Worm (Caenorhabditis elegans): ENCODE data around the gene C33A11.2.

C33A11.2 gene

DNA sequence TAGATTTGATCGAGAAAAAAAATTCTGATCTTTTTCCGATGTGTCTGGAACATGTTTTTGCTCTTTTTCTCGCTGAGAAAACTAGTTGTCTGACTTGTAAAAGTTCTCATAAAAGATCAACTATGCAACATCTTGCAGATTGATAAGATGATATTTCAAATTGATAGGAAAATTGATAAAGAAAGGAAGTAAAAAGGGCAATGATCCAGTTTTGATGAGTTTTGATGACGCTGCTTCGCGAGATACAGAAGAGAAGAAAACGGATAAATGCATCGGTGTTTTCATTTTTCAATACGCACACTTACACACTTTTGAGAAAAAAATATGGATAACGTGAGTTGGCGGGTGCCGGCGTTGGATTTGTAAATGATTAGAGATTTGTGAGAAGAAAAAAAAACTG is 9.5 kb downstream of the C33A11.2 start:
- TF ChIP-seq mls-2 (tag; optimal IDR thresholded peaks at IDR 0.05) (no peak), blmp-1 (tag; optimal IDR thresholded peaks at IDR 0.05) (no peak), drap-1 (GFP tag; optimal IDR thresholded peaks at IDR 0.05) (no peak), lsy-2 (tag; optimal IDR thresholded peaks at IDR 0.05) (no peak), elt-1 (tag; optimal IDR thresholded peaks at IDR 0.05; ENCODE audit: borderline replicate concordance, insufficient read depth) (no peak), elt-3 (tag; optimal IDR thresholded peaks at IDR 0.05) (no peak)

DNA sequence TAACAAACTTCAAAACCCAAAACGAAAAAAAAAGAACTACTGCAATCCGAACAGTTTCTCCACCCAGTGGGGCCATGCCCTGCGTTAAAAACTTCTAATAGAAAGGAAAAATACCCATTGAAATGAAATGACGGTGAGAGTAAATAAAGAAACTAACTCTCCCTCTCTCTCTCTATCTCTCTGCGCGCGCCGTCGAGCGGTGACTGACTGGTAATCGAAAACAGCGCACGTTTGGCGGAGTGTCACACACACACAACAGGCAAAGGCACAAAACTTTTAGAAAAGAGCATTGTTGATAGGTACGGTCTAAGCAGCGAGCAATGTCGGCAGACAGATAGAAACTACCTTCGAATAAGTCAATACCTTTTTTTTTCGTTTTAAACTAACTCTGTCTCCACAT is 10.8 kb downstream of the C33A11.2 start:
- TF ChIP-seq elt-1 (tag; optimal IDR thresholded peaks at IDR 0.05; ENCODE audit: borderline replicate concordance, insufficient read depth) (no peak), pha-4 (tag; optimal IDR thresholded peaks at IDR 0.05) (peak; percentile 63)

DNA sequence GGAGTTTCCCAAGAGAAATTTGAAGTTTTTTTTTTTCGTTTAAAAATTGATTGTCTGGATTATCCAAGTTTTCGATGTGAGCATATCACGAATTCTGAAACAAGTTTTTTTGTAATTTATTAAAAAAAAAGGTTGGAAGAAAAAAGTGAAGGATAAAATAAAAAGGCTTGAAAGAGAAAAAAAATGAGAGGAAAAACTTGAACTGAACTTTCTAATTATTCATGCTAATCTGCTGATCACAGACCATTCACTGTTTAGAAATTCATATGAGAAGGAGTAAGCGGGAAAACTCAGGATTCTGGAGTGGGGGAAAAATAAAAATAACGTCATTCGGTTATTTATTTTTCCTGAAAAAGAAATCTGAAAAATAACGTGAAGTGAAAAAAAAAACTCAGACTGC is 11.9 kb downstream of the C33A11.2 start, which contains the start of gene svh-5:
TSS of gene svh-5 (minus strand) at position 101 of the 400 bp plus-strand sequence.
- TF ChIP-seq flh-1 (GFP tag; optimal IDR thresholded peaks at IDR 0.05) (no peak), ceh-39 (tag; optimal IDR thresholded peaks at IDR 0.05) (no peak), ham-2 (GFP tag; optimal IDR thresholded peaks at IDR 0.05) (no peak), unc-62 (GFP tag; optimal IDR thresholded peaks at IDR 0.05) (no peak), ceh-43 (GFP tag; optimal IDR thresholded peaks at IDR 0.05) (no peak), M03D4.4 (tag; optimal IDR thresholded peaks at IDR 0.05) (no peak), bed-3 (GFP tag; optimal IDR thresholded peaks at IDR 0.05) (no peak)

DNA sequence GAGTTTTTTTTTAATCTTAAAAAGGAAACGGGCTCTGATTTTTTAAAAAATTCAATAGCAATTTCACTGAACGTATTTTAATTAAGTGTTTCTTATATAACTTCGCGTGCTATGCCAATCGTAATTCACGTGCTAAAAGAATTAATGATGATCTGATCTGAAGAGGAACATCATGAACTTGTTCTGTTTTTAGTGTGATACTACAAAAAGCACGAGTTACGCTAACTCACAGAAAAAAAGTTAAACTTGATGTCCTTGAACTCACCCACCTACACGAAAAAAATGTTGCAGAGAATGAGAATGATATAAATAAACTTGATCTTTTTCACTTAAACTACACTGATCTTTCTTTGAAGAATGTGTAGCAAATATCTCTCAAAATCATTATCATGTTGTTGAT is 14.1 kb downstream of the C33A11.2 start:
- TF ChIP-seq snpc-4 (tag; optimal IDR thresholded peaks at IDR 0.05) (no peak), elt-1 (tag; optimal IDR thresholded peaks at IDR 0.05; ENCODE audit: borderline replicate concordance, insufficient read depth) (no peak), mls-2 (tag; optimal IDR thresholded peaks at IDR 0.05) (no peak), sptf-1 (tag; optimal IDR thresholded peaks at IDR 0.05) (no peak), tbx-8 (GFP tag; optimal IDR thresholded peaks at IDR 0.05) (no peak), nhr-76 (tag; optimal IDR thresholded peaks at IDR 0.05) (no peak), unc-39 (tag; optimal IDR thresholded peaks at IDR 0.05) (no peak), nhr-28 (tag; optimal IDR thresholded peaks at IDR 0.05) (no peak), elt-3 (tag; optimal IDR thresholded peaks at IDR 0.05) (no peak), pha-4 (tag; optimal IDR thresholded peaks at IDR 0.05) (no peak), blmp-1 (tag; optimal IDR thresholded peaks at IDR 0.05) (no peak), zip-8 (tag; optimal IDR thresholded peaks at IDR 0.05) (no peak), nhr-237 (tag; optimal IDR thresholded peaks at IDR 0.05) (no peak), ztf-11 (tag; optimal IDR thresholded peaks at IDR 0.05) (no peak), nhr-2 (tag; optimal IDR thresholded peaks at IDR 0.05) (no peak), lin-13 (tag; optimal IDR thresholded peaks at IDR 0.05) (no peak), cnd-1 (tag; optimal IDR thresholded peaks at IDR 0.05) (no peak), ham-2 (GFP tag; optimal IDR thresholded peaks at IDR 0.05) (no peak)

DNA sequence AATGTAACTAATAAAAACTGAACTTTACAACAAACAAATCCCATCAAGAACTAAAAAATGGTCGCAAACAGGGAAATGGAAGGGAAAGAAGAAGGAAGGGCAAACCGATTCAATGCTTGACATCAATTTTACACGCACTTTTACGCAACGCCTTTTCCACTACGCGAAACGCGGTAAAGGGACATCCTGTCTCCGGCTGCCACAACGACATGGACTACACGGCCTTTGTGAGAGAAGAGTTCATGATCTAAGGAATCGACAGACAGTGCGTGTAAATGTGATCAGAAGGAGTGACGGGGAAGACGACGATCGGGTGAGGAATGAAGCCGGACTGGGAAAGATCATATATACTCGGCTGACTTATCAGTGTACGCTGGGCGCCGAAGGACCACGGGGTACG is 14.6 kb downstream of the C33A11.2 start:
- TF ChIP-seq nhr-2 (tag; optimal IDR thresholded peaks at IDR 0.05) = no peak
- TF ChIP-seq zip-8 (tag; optimal IDR thresholded peaks at IDR 0.05) = no peak
- TF ChIP-seq nhr-12 (tag; optimal IDR thresholded peaks at IDR 0.05) = no peak
- no peak for TF ChIP-seq nhr-76 (tag; optimal IDR thresholded peaks at IDR 0.05)
- TF ChIP-seq mep-1 (tag; optimal IDR thresholded peaks at IDR 0.05) = no peak
- no peak for TF ChIP-seq sem-2 (GFP tag; optimal IDR thresholded peaks at IDR 0.05)
- no peak for TF ChIP-seq tbx-8 (GFP tag; optimal IDR thresholded peaks at IDR 0.05)
- TF ChIP-seq lin-32 (GFP tag; optimal IDR thresholded peaks at IDR 0.05) = no peak
- TF ChIP-seq lsy-2 (tag; optimal IDR thresholded peaks at IDR 0.05) = no peak
- TF ChIP-seq pha-4 (tag; optimal IDR thresholded peaks at IDR 0.05) = no peak
- TF ChIP-seq mab-5 (tag; optimal IDR thresholded peaks at IDR 0.05) = no peak
- TF ChIP-seq unc-39 (tag; optimal IDR thresholded peaks at IDR 0.05) = no peak

DNA sequence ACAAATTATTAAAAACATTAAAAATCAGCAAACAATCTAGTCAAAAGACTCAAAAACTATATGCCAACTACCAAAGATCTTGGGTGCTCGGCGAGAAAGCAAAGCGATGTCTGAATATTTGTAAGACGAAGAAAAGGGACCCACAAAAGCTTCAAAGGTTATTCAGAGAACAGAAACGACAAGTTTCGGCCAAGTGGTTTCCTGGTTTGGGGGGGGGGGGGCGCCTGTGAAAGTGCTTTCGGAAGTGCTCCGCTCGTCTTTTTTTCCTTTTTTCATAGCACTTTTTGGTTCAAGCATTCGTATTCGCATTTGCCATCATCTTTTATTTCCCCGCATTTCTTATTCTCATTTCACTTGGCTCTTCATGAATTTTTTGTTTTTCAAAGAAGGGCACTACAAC is 15.7 kb downstream of the C33A11.2 start:
- TF ChIP-seq lin-32 (GFP tag; optimal IDR thresholded peaks at IDR 0.05) = no peak
- no peak for TF ChIP-seq ces-1 (GFP tag; optimal IDR thresholded peaks at IDR 0.05)
- no peak for TF ChIP-seq nhr-12 (tag; optimal IDR thresholded peaks at IDR 0.05)
